Fruit fly (Drosophila melanogaster): ENCODE results near the gene CG45690.

DNA sequence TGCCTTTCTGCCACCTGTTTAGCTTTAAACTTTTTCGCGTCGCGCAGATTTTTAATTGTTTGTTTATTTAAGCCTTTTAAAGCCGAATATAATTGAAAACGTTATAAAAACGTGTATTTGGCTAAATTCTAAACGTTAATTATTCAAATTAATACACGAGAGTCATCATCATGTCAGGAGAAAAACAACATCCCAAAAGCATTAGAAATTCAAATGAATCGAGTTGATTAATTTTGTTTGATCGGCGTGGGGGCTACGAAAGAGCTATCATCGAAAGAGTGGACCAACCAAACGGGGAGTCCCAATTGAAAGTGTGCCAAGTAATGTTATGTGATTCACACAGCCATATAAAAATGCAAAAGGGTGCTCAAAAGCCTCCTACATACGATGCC, 29.7 kb downstream of the CG45690 start:
- TF ChIP-seq CG8319 (GFP tag; optimal IDR thresholded peaks at IDR 0.05) (no peak), Blimp-1 (GFP tag; optimal IDR thresholded peaks at IDR 0.05) (no peak), esn (GFP tag; optimal IDR thresholded peaks at IDR 0.05) (no peak), Eip78C (GFP tag) (no peak), CG11762 (GFP tag; optimal IDR thresholded peaks at IDR 0.05; ENCODE audit: insufficient read depth) (no peak), pdm3 (GFP tag; optimal IDR thresholded peaks at IDR 0.05) (no peak), Sox102F (GFP tag; optimal IDR thresholded peaks at IDR 0.05) (no peak), cyc (GFP tag; optimal IDR thresholded peaks at IDR 0.05) (no peak), CG32006 (GFP tag; optimal IDR thresholded peaks at IDR 0.05) (no peak), Hr39 (GFP tag; optimal IDR thresholded peaks at IDR 0.05) (no peak)
